Fruit fly (Drosophila melanogaster): Measurements from ENCODE around the gene upd3.
A peak's percentile ranks its signal among the peaks of the same experiment; 100 is the strongest.

The upd3 gene

dm6 chrX:18294031-18294430 is 17.0 kb downstream of the upd3 start (continued):
- peak; percentile 31 for TF ChIP-seq Adf1 (GFP tag; IDR thresholded peaks at IDR 0.05)
- TF ChIP-seq CG8924 (tag; optimal IDR thresholded peaks at IDR 0.05) = peak; percentile 70
- no peak for TF ChIP-seq Trl (optimal IDR thresholded peaks at IDR 0.05)
- peak; percentile 47 for TF ChIP-seq Trl (GFP tag; optimal IDR thresholded peaks at IDR 0.05)
- TF ChIP-seq lov (optimal IDR thresholded peaks at IDR 0.05) = no peak
- TF ChIP-seq lov (GFP tag; IDR thresholded peaks at IDR 0.05) = peak; percentile 46; the same call in 1 of the 3 replicates
- no peak for TF ChIP-seq repo (GFP tag; optimal IDR thresholded peaks at IDR 0.05)
- no peak for TF ChIP-seq CG7928 (GFP tag; optimal IDR thresholded peaks at IDR 0.05)
- TF ChIP-seq E2f1 (GFP tag; IDR thresholded peaks at IDR 0.05) = peak; percentile 77
- no peak for TF ChIP-seq gfzf (GFP tag; optimal IDR thresholded peaks at IDR 0.05)
- TF ChIP-seq dmrt99B (tag; optimal IDR thresholded peaks at IDR 0.05) = peak; percentile 84
- peak; percentile 75 for TF ChIP-seq CG3847 (GFP tag; IDR thresholded peaks at IDR 0.05)
- no peak for TF ChIP-seq knrl (GFP tag; IDR thresholded peaks at IDR 0.05; ENCODE audit: partially characterized antibody)
- no peak for TF ChIP-seq CG34224 (GFP tag; IDR thresholded peaks at IDR 0.05; ENCODE audit: partially characterized antibody)
- peak; percentile 73 for TF ChIP-seq Fer3 (tag; optimal IDR thresholded peaks at IDR 0.05)
- no peak for TF ChIP-seq Lim3 (GFP tag; IDR thresholded peaks at IDR 0.05)
- peak; percentile 93 for TF ChIP-seq Rfx (GFP tag; IDR thresholded peaks at IDR 0.05)
- TF ChIP-seq CG1832 (GFP tag; optimal IDR thresholded peaks at IDR 0.05) = no peak
- TF ChIP-seq CG2678 (tag; optimal IDR thresholded peaks at IDR 0.05) = peak; percentile 83
- peak; percentile 39; the same call in 1 of the 2 replicates for TF ChIP-seq onecut (GFP tag; IDR thresholded peaks at IDR 0.05)
- peak; percentile 28 for TF ChIP-seq CG18476 (GFP tag; optimal IDR thresholded peaks at IDR 0.05)
- peak; percentile 62 for TF ChIP-seq mam (GFP tag; optimal IDR thresholded peaks at IDR 0.05)
- peak; percentile 77 for TF ChIP-seq gro (GFP tag; optimal IDR thresholded peaks at IDR 0.05)
- TF ChIP-seq tin (GFP tag; optimal IDR thresholded peaks at IDR 0.05) = peak; percentile 40
- peak; percentile 63 for TF ChIP-seq bab2 (GFP tag; optimal IDR thresholded peaks at IDR 0.05)
- TF ChIP-seq Dek (tag; optimal IDR thresholded peaks at IDR 0.05) = peak; percentile 70
- peak; percentile 62 for TF ChIP-seq CG10209 (GFP tag; optimal IDR thresholded peaks at IDR 0.05)
- no peak for TF ChIP-seq CG10543 (GFP tag; optimal IDR thresholded peaks at IDR 0.05)
- TF ChIP-seq CG6854 (GFP tag; optimal IDR thresholded peaks at IDR 0.05) = peak; percentile 52
- TF ChIP-seq CG17568 (GFP tag; optimal IDR thresholded peaks at IDR 0.05) = peak; percentile 55
- peak; percentile 41 for TF ChIP-seq CG12155 (GFP tag; optimal IDR thresholded peaks at IDR 0.05)
- no peak for TF ChIP-seq TFAM (GFP tag; optimal IDR thresholded peaks at IDR 0.05)
- peak; percentile 38 for TF ChIP-seq pb (GFP tag; optimal IDR thresholded peaks at IDR 0.05)
- TF ChIP-seq BEAF-32 (GFP tag; optimal IDR thresholded peaks at IDR 0.05) = no peak
- TF ChIP-seq CG4360 (GFP tag; IDR thresholded peaks at IDR 0.05) = no peak
- no peak for TF ChIP-seq CG4707 (GFP tag; optimal IDR thresholded peaks at IDR 0.05)
- no peak for TF ChIP-seq pita (GFP tag; optimal IDR thresholded peaks at IDR 0.05)
- TF ChIP-seq az2 (GFP tag; optimal IDR thresholded peaks at IDR 0.05) = peak; percentile 53
- TF ChIP-seq MBD-R2 (GFP tag; IDR thresholded peaks at IDR 0.05) = peak; percentile 53
- no peak for TF ChIP-seq CG8478 (optimal IDR thresholded peaks at IDR 0.05)
- no peak for TF ChIP-seq psq (GFP tag; optimal IDR thresholded peaks at IDR 0.05)
- TF ChIP-seq crc (GFP tag; optimal IDR thresholded peaks at IDR 0.05) = peak; percentile 31
- peak; percentile 46; the same call in 1 of the 3 replicates for TF ChIP-seq CG7357 (GFP tag; IDR thresholded peaks at IDR 0.05)
- TF ChIP-seq CG16863 (GFP tag; optimal IDR thresholded peaks at IDR 0.05) = peak; percentile 48
- no peak for TF ChIP-seq Bdp1 (GFP tag; optimal IDR thresholded peaks at IDR 0.05)
- no peak for TF ChIP-seq kah (GFP tag; optimal IDR thresholded peaks at IDR 0.05)
- TF ChIP-seq bowl (GFP tag; IDR thresholded peaks at IDR 0.05) = 0 out of 2 replicates have a peak, but pooled peaks have one; percentile 54
- no peak for TF ChIP-seq unc-4 (GFP tag; IDR thresholded peaks at IDR 0.05; ENCODE audit: partially characterized antibody)
- TF ChIP-seq ems (GFP tag; optimal IDR thresholded peaks at IDR 0.05) = peak; percentile 31
- peak; percentile 42 for TF ChIP-seq CG5180 (GFP tag; optimal IDR thresholded peaks at IDR 0.05)
- no peak for TF ChIP-seq CG13287 (GFP tag; IDR thresholded peaks at IDR 0.05; ENCODE audit: partially characterized antibody)
- TF ChIP-seq CG11398 (GFP tag; optimal IDR thresholded peaks at IDR 0.05) = no peak
